Fruit fly (Drosophila melanogaster): ENCODE measurements around the gene CG42296.

The CG42296 gene

DNA sequence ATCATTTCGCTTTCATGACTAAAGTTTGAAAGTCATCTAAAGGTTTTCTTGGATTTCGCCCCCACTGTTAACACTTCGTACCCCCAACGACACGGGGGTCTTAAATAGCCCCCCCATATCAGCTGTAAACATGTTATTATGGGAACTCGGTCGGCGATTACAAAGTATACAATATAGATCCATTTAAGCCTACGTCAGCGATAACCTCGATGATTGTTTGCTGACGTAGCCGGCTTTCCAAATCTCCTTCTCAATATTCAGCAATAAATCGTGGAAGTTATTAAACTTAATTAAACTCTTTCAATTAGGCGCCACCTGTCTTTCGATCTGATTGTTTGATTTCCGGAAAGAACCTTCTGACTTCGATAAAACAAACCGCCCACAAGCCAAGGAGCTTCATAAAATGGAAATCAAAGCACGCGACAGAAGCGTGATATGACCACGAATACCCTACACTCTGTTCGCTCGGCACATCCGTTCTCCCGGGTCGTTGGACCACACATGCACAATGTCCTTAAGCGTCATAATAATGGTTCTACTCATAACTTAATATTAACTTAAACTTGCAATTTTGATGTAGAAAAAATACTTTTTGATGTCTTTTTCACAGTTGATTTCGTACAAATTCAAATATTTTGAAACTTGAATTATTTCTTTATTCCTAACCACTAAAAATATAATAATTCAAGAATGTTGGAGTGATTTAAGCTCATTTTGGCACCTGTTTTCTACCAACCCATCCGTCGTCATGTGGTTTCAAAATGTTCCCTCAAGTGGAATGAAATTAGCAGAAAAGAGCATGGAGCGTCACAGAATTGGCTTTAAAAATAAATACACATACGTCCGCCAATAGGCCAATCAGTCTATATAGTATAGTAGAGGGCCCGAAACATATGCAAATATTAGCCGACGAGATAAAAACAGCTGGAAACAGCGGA is 49.2 kb downstream of the CG42296 start:
- TF ChIP-seq CG8478 (optimal IDR thresholded peaks at IDR 0.05) (no peak), CTCF (optimal IDR thresholded peaks at IDR 0.05) (no peak)
